Worm (Caenorhabditis elegans): Measurements from ENCODE around the gene F55C9.11.

The F55C9.11 gene

ce11 chrV:19257653-19258052 is 51.8 kb downstream of the F55C9.11 start, which contains the start of gene F21D9.3:
TSS of gene F21D9.3 (minus strand) at chrV:19257753.
- TF ChIP-seq unc-62 (GFP tag; optimal IDR thresholded peaks at IDR 0.05 in 1 of 2) (peak in 1 of 2 experiments; percentile 11), unc-62 (tag; optimal IDR thresholded peaks at IDR 0.05) (no peak), nhr-76 (tag; optimal IDR thresholded peaks at IDR 0.05) (no peak), egl-43 (GFP tag; IDR thresholded peaks at IDR 0.05) (no peak)
